Fruit fly (Drosophila melanogaster) whole organism, embryonic: ENCODE results near the gene Pif1A.
A peak's percentile ranks its signal among the peaks of the same experiment; 100 is the strongest.

Experiments used
- Awh ChIP-seq: fragments of 200-800 bp; sonication (Bioruptor generic); IDR thresholded peaks from 2 replicates; pipeline ENCODE4, ENCODE4 v1.3.6; 2022; ENCODE audit warnings: missing biosample characterization, missing genetic modification characterization
- Blimp-1 ChIP-seq: fragments of 200-800 bp; sonication (Bioruptor generic); optimal IDR thresholded peaks from 3 replicates; lab custom pipeline; 2018; ENCODE audit warnings: missing biosample characterization, missing genetic modification characterization, mild to moderate bottlenecking, moderate library complexity, missing genetic modification reagents
- CG10959 ChIP-seq: fragments of 200-800 bp; sonication (Bioruptor generic); IDR thresholded peaks from 2 replicates; pipeline ENCODE4 v1.3.6; 2022; ENCODE audit warnings: missing biosample characterization, missing genetic modification characterization
- CG11085 ChIP-seq: fragments of 200-800 bp; sonication (Bioruptor generic); IDR thresholded peaks from 2 replicates; pipeline ENCODE4 v1.3.6; 2022; ENCODE audit warnings: missing biosample characterization, missing genetic modification characterization
- CG11093 ChIP-seq: fragments of 200-800 bp; sonication (Bioruptor generic); IDR thresholded peaks from 3 replicates; pipeline ENCODE4 v1.3.6; 2022; ENCODE audit warnings: missing biosample characterization, missing genetic modification characterization
- CG11456 ChIP-seq: fragments of 200-800 bp; sonication (Bioruptor generic); IDR thresholded peaks from 3 replicates; pipeline ENCODE4 v1.3.6; 2022; ENCODE audit warnings: missing biosample characterization, missing genetic modification characterization
- CG11695 ChIP-seq: fragments of 200-800 bp; sonication (Bioruptor generic); IDR thresholded peaks from 3 replicates; pipeline ENCODE4 v1.3.6; 2022; ENCODE audit warnings: missing biosample characterization, missing genetic modification characterization
- CG13624 ChIP-seq: fragments of 200-800 bp; sonication (Bioruptor generic); optimal IDR thresholded peaks from 2 replicates; lab custom pipeline; 2016; ENCODE audit warnings: missing biosample characterization, missing genetic modification characterization
- CG1647 ChIP-seq: fragments of 200-800 bp; sonication (Bioruptor generic); optimal IDR thresholded peaks from 3 replicates; lab custom pipeline; 2016; ENCODE audit warnings: missing biosample characterization, missing genetic modification characterization
- CG17361 ChIP-seq: fragments of 200-800 bp; sonication (Bioruptor generic); IDR thresholded peaks from 3 replicates; pipeline ENCODE4 v1.3.6; 2022; ENCODE audit warnings: missing biosample characterization, missing genetic modification characterization
- CG17612 ChIP-seq: fragments of 200-800 bp; sonication (Bioruptor generic); IDR thresholded peaks from 2 replicates; pipeline ENCODE4 v1.3.6; 2022; ENCODE audit warnings: missing biosample characterization, missing genetic modification characterization
- CG17802 ChIP-seq: fragments of 200-800 bp; sonication (Bioruptor generic); optimal IDR thresholded peaks from 2 replicates; lab custom pipeline; 2018; ENCODE audit warnings: missing biosample characterization, mild to moderate bottlenecking, missing genetic modification characterization, moderate library complexity
- CG17829 ChIP-seq: fragments of 200-800 bp; optimal IDR thresholded peaks from 2 replicates; lab custom pipeline; 2019; ENCODE audit warnings: missing biosample characterization, mild to moderate bottlenecking, missing genetic modification characterization, moderate library complexity
- CG1832 ChIP-seq: fragments of 200-800 bp; sonication (Bioruptor generic); optimal IDR thresholded peaks from 2 replicates; lab custom pipeline; 2017; ENCODE audit warnings: missing biosample characterization, mild to moderate bottlenecking, missing genetic modification characterization, inconsistent platforms
- CG18599 ChIP-seq: fragments of 200-800 bp; sonication (Bioruptor generic); optimal IDR thresholded peaks from 3 replicates; lab custom pipeline; 2017; ENCODE audit warnings: missing biosample characterization, missing genetic modification characterization, mild to moderate bottlenecking, moderate library complexity, missing genetic modification reagents
- CG33557 ChIP-seq: fragments of 200-800 bp; sonication (Bioruptor generic); optimal IDR thresholded peaks from 2 replicates; lab custom pipeline; 2019; ENCODE audit warnings: missing biosample characterization, mild to moderate bottlenecking, missing genetic modification characterization, moderate library complexity
- CG34224 ChIP-seq: fragments of 200-800 bp; sonication (Bioruptor generic); IDR thresholded peaks from 3 replicates; pipeline ENCODE4 v1.3.6; 2022; ENCODE audit warnings: missing biosample characterization, missing genetic modification characterization; ENCODE audit not compliant: partially characterized antibody
- CG3847 ChIP-seq: fragments of 200-800 bp; sonication (Bioruptor generic); IDR thresholded peaks from 2 replicates; pipeline ENCODE4 v1.3.6; 2022; ENCODE audit warnings: missing biosample characterization, missing genetic modification characterization
- CG4404 ChIP-seq: fragments of 200-800 bp; sonication (Bioruptor generic); IDR thresholded peaks from 2 replicates; pipeline ENCODE4 v1.3.6; 2022; ENCODE audit warnings: missing biosample characterization, missing genetic modification characterization
- CG4617 ChIP-seq: fragments of 200-800 bp; sonication (Bioruptor generic); optimal IDR thresholded peaks from 3 replicates; lab custom pipeline; 2016; ENCODE audit warnings: missing biosample characterization, missing genetic modification characterization, borderline replicate concordance
- CG7556 ChIP-seq: fragments of 200-800 bp; sonication (Bioruptor generic); optimal IDR thresholded peaks from 2 replicates; lab custom pipeline; 2017; ENCODE audit warnings: missing biosample characterization, mild to moderate bottlenecking, missing genetic modification characterization
- CG8478 ChIP-seq: fragments of >200 bp; optimal IDR thresholded peaks from 2 replicates; lab custom pipeline; 2018
- CG8944 ChIP-seq: fragments of 200-800 bp; sonication (Bioruptor generic); optimal IDR thresholded peaks from 3 replicates; lab custom pipeline; 2016; ENCODE audit warnings: missing biosample characterization, missing genetic modification characterization
- CoRest ChIP-seq: fragments of 200-800 bp; sonication (Bioruptor generic); optimal IDR thresholded peaks from 3 replicates; lab custom pipeline; 2018; ENCODE audit warnings: missing biosample characterization, mild to moderate bottlenecking, missing genetic modification characterization, moderate library complexity
- D19A ChIP-seq: fragments of 200-800 bp; optimal IDR thresholded peaks from 3 replicates; lab custom pipeline; 2019; ENCODE audit warnings: missing biosample characterization, mild to moderate bottlenecking, missing genetic modification characterization, moderate library complexity
- Dfd ChIP-seq, 2 experiments: fragments of >200 bp; optimal IDR thresholded peaks; 2 replicates each; lab custom pipeline; 2017; ENCODE audit warnings: missing biosample characterization in 2 of 2, missing genetic modification characterization in 2 of 2
- Doc2 ChIP-seq: fragments of 200-800 bp; sonication (Bioruptor generic); IDR thresholded peaks from 2 replicates; pipeline ENCODE4 v1.3.6; 2022; ENCODE audit warnings: missing biosample characterization, missing genetic modification characterization
- Fer3 ChIP-seq: fragments of 200-800 bp; sonication (Bioruptor generic); optimal IDR thresholded peaks from 2 replicates; lab custom pipeline; 2018; ENCODE audit warnings: missing biosample characterization, mild to moderate bottlenecking, missing genetic modification characterization, moderate library complexity
- HHEX ChIP-seq: fragments of 200-800 bp; sonication (Bioruptor generic); optimal IDR thresholded peaks from 3 replicates; lab custom pipeline; 2017; ENCODE audit warnings: missing biosample characterization, mild to moderate bottlenecking, missing genetic modification characterization, missing genetic modification reagents
- HLH54F ChIP-seq: fragments of 200-800 bp; sonication (Bioruptor generic); optimal IDR thresholded peaks from 3 replicates; lab custom pipeline; 2016; ENCODE audit warnings: missing biosample characterization, missing genetic modification characterization
- Hand ChIP-seq: fragments of 200-800 bp; sonication (Bioruptor generic); optimal IDR thresholded peaks from 2 replicates; lab custom pipeline; 2017; ENCODE audit warnings: mild to moderate bottlenecking, missing biosample characterization, missing genetic modification reagents, missing genetic modification characterization
- Hmr ChIP-seq: fragments of 200-800 bp; sonication (Bioruptor generic); optimal IDR thresholded peaks from 3 replicates; lab custom pipeline; 2017; ENCODE audit warnings: mild to moderate bottlenecking, missing biosample characterization, missing genetic modification reagents, missing genetic modification characterization
- Jarid2 ChIP-seq: fragments of 200-800 bp; sonication (Bioruptor generic); optimal IDR thresholded peaks from 3 replicates; lab custom pipeline; 2017; ENCODE audit warnings: mild to moderate bottlenecking, missing biosample characterization, missing genetic modification reagents, missing genetic modification characterization
- MTF-1 ChIP-seq: fragments of 200-800 bp; sonication (Bioruptor generic); optimal IDR thresholded peaks from 2 replicates; lab custom pipeline; 2018; ENCODE audit warnings: missing biosample characterization, mild to moderate bottlenecking, missing genetic modification characterization, borderline replicate concordance
- Mad ChIP-seq: fragments of 200-800 bp; sonication (Bioruptor generic); optimal IDR thresholded peaks from 2 replicates; lab custom pipeline; 2016; ENCODE audit warnings: missing biosample characterization, missing genetic modification characterization
- NFAT ChIP-seq: fragments of 200-800 bp; sonication (Bioruptor generic); IDR thresholded peaks from 2 replicates; pipeline ENCODE4 v1.3.6; 2022; ENCODE audit warnings: missing biosample characterization, missing genetic modification characterization
- PHDP ChIP-seq: fragments of 200-800 bp; sonication (Bioruptor generic); optimal IDR thresholded peaks from 3 replicates; lab custom pipeline; 2018; ENCODE audit warnings: missing biosample characterization, mild to moderate bottlenecking, missing genetic modification characterization, moderate library complexity
- Scr ChIP-seq: fragments of 200-800 bp; sonication (Bioruptor generic); IDR thresholded peaks from 2 replicates; pipeline ENCODE4 v1.3.6; 2022; ENCODE audit warnings: missing biosample characterization, missing genetic modification characterization; ENCODE audit not compliant: partially characterized antibody
- Ssrp ChIP-seq: fragments of 200-800 bp; sonication (Bioruptor generic); optimal IDR thresholded peaks from 2 replicates; lab custom pipeline; 2018; ENCODE audit warnings: missing biosample characterization, mild to moderate bottlenecking, missing genetic modification characterization, moderate library complexity
- Usf ChIP-seq: fragments of 200-800 bp; sonication (Bioruptor generic); optimal IDR thresholded peaks from 2 replicates; lab custom pipeline; 2017; ENCODE audit warnings: missing genotype, missing biosample characterization, missing genetic modification characterization
- Vsx1 ChIP-seq: fragments of 200-800 bp; sonication (Bioruptor generic); optimal IDR thresholded peaks from 2 replicates; lab custom pipeline; 2017; ENCODE audit warnings: missing biosample characterization, mild to moderate bottlenecking, missing genetic modification characterization, missing genetic modification reagents
- aop ChIP-seq: fragments of 200-800 bp; sonication (Bioruptor generic); IDR thresholded peaks from 2 replicates; pipeline ENCODE4 v1.3.6; 2022; ENCODE audit warnings: missing biosample characterization, missing genetic modification characterization
- eve ChIP-seq, 2 experiments: fragments of >200 bp; optimal IDR thresholded peaks; 2 replicates each; lab custom pipeline; 2017; ENCODE audit warnings: missing biosample characterization in 2 of 2, missing genetic modification characterization in 2 of 2
- gt ChIP-seq: fragments of 200-800 bp; sonication (Bioruptor generic); IDR thresholded peaks from 2 replicates; pipeline ENCODE4 v1.3.6; 2022; ENCODE audit warnings: missing biosample characterization, missing genetic modification characterization
- kah ChIP-seq: fragments of 200-800 bp; sonication (Bioruptor generic); optimal IDR thresholded peaks from 2 replicates; lab custom pipeline; 2018; ENCODE audit warnings: missing biosample characterization, mild to moderate bottlenecking, missing genetic modification characterization
- mirr ChIP-seq: fragments of 200-800 bp; sonication (Bioruptor generic); optimal IDR thresholded peaks from 3 replicates; lab custom pipeline; 2018; ENCODE audit warnings: missing biosample characterization, mild to moderate bottlenecking, missing genetic modification characterization
- tup ChIP-seq: fragments of 200-800 bp; sonication (Bioruptor generic); optimal IDR thresholded peaks from 2 replicates; lab custom pipeline; 2016; ENCODE audit warnings: missing biosample characterization, mild to moderate bottlenecking, missing genetic modification characterization, moderate library complexity
- wek ChIP-seq: fragments of 200-800 bp; sonication (Bioruptor generic); optimal IDR thresholded peaks from 3 replicates; lab custom pipeline; 2018; ENCODE audit warnings: missing biosample characterization, mild to moderate bottlenecking, missing genetic modification characterization, moderate library complexity
- zfh2 ChIP-seq: fragments of 200-800 bp; sonication (Bioruptor generic); optimal IDR thresholded peaks from 2 replicates; lab custom pipeline; 2016; ENCODE audit warnings: missing biosample characterization, missing genetic modification characterization

Gene Pif1A

DNA sequence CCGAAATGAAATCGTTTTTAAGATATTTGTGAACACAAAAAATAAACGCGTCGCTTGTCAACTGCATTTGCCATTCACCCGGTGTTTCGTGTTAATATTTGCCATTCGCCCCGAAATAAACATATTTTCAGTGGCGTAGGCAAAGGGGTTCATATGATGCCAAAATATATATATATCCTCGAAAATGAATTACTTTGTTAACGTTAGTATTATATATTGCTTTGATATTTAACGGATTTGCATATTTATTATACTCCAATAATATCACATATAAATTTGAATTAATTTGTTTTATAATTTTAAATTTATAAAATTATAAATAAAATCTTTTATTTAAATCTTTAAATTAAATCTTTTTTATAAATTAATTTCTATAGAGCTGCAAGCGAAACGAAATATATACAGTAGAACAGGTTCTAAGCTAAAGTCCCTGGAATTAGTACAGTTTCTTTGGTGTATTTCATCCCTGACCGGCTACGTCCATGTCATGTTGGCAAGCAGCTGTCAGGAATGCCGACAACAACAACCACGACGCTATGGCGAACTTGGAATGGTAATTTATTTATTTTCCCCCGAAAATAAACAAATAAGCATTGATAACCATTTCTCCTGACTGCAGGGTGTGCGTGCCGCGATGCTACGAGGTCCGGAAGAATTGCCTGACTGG is 69.2 kb downstream of the Pif1A start, which contains the start of the genes M1BP and CG8202 (continued):
- TF ChIP-seq CG13624 (GFP tag; lab: Kevin White, UChicago) (peak; percentile 32), CG4617 (GFP tag; lab: Kevin White, UChicago) (peak; percentile 54), gt (GFP tag; lab: Robert Waterston, UW) (no peak), zfh2 (peak; percentile 53), PHDP (tag; lab: Kevin White, UChicago) (peak; percentile 91), CG4404 (GFP tag; lab: Robert Waterston, UW) (peak; percentile 74), HHEX (GFP tag; lab: Kevin White, UChicago) (peak; percentile 86), Fer3 (peak; percentile 75), Mad (GFP tag; lab: Kevin White, UChicago) (peak; percentile 70), NFAT (GFP tag; lab: Robert Waterston, UW) (peak; percentile 81), HLH54F (GFP tag; lab: Kevin White, UChicago) (peak; percentile 69), mirr (GFP tag; lab: Kevin White, UChicago) (peak; percentile 56), Usf (GFP tag; lab: Kevin White, UChicago) (peak; percentile 87), CG11085 (GFP tag; lab: Robert Waterston, UW) (peak; percentile 56; the same call in 1 of the 2 replicates), CG33557 (GFP tag; lab: Kevin White, UChicago) (peak; percentile 94), CG34224 (no peak), wek (GFP tag; lab: Kevin White, UChicago) (no peak), CG10959 (GFP tag; lab: Robert Waterston, UW) (peak; percentile 62), CG1647 (GFP tag; lab: Kevin White, UChicago) (no peak), Doc2 (GFP tag; lab: Robert Waterston, UW) (peak; percentile 34; the same call in 1 of the 2 replicates), Jarid2 (GFP tag; lab: Kevin White, UChicago) (no peak), eve (GFP tag; optimal IDR thresholded peaks at IDR 0.05; lab: Kevin White, UChicago) (no peak), Dfd (GFP tag; optimal IDR thresholded peaks at IDR 0.05; lab: Kevin White, UChicago) (no peak), CG3847 (peak; percentile 79), CG7556 (GFP tag; lab: Kevin White, UChicago) (peak; percentile 96), CG11695 (GFP tag; lab: Robert Waterston, UW) (peak; percentile 70; the same call in 2 of the 3 replicates), CG17802 (tag; lab: Kevin White, UChicago) (peak; percentile 31), CG1832 (GFP tag; lab: Kevin White, UChicago) (no peak), kah (peak; percentile 85), CG8944 (peak; percentile 39), MTF-1 (GFP tag; lab: Kevin White, UChicago) (peak; percentile 37), Awh (GFP tag; lab: Robert Waterston, UW) (peak; percentile 43; the same call in 1 of the 2 replicates), tup (GFP tag; lab: Kevin White, UChicago) (peak; percentile 4), Hmr (no peak), CG17829 (tag; lab: Kevin White, UChicago) (peak; percentile 94), Ssrp (peak; percentile 92), CG8478 (no peak), CoRest (tag; lab: Kevin White, UChicago) (peak; percentile 97), Vsx1 (no peak), D19A (tag; lab: Kevin White, UChicago) (no peak), Blimp-1 (peak; percentile 84), CG17612 (GFP tag; lab: Robert Waterston, UW) (no peak), Hand (GFP tag; lab: Kevin White, UChicago) (peak; percentile 84), CG17361 (peak; percentile 98), CG18599 (peak; percentile 91), aop (0 out of 2 replicates have a peak, but pooled peaks have one; percentile 4), Scr (GFP tag; lab: Robert Waterston, UW) (no peak), CG11456 (GFP tag; lab: Robert Waterston, UW) (peak; percentile 83), CG11093 (GFP tag; lab: Robert Waterston, UW) (peak; percentile 72; the same call in 1 of the 3 replicates)
